Fruit fly (Drosophila melanogaster) whole organism, adult: ENCODE measurements around the gene CG17672.

Experiments used
- CG14711 ChIP-seq: fragments of 200-800 bp; sonication (Bioruptor generic); optimal IDR thresholded peaks from 2 replicates; lab custom pipeline; 2018; ENCODE audit warnings: missing biosample characterization, mild to moderate bottlenecking, missing genetic modification characterization, moderate library complexity
- CG1620 ChIP-seq: fragments of 200-800 bp; sonication (Bioruptor generic); optimal IDR thresholded peaks from 2 replicates; lab custom pipeline; 2016; ENCODE audit warnings: missing biosample characterization, missing genetic modification characterization
- CG33017 ChIP-seq: fragments of 200-800 bp; sonication (Bioruptor generic); optimal IDR thresholded peaks from 2 replicates; lab custom pipeline; 2018; ENCODE audit warnings: missing biosample characterization, mild to moderate bottlenecking, missing genetic modification characterization, moderate library complexity
- CG5204 ChIP-seq: fragments of 200-800 bp; sonication (Bioruptor generic); optimal IDR thresholded peaks from 2 replicates; lab custom pipeline; 2016; ENCODE audit warnings: missing biosample characterization, missing genetic modification characterization
- CG7045 ChIP-seq: fragments of 200-800 bp; sonication (Bioruptor generic); optimal IDR thresholded peaks from 2 replicates; lab custom pipeline; 2017; ENCODE audit warnings: missing biosample characterization, mild to moderate bottlenecking, missing genetic modification characterization
- Clk ChIP-seq: fragments of 200-800 bp; sonication (Bioruptor generic); optimal IDR thresholded peaks from 2 replicates; lab custom pipeline; 2017; ENCODE audit warnings: missing biosample characterization, missing genetic modification characterization
- bab1 ChIP-seq: fragments of 200-800 bp; sonication (Bioruptor generic); optimal IDR thresholded peaks from 3 replicates; lab custom pipeline; 2019; ENCODE audit warnings: missing biosample characterization, mild to moderate bottlenecking, missing genetic modification characterization, moderate library complexity
- cic ChIP-seq: fragments of 200-800 bp; sonication (Bioruptor generic); optimal IDR thresholded peaks from 2 replicates; lab custom pipeline; 2017; ENCODE audit warnings: missing biosample characterization, mild to moderate bottlenecking, missing genetic modification characterization, moderate library complexity
- kay ChIP-seq: fragments of 200-800 bp; sonication (Bioruptor generic); peaks from one replicate; lab custom pipeline; 2016; ENCODE audit warnings: missing biosample characterization, missing genetic modification characterization, borderline replicate concordance

- TF ChIP-seq CG14711, result no peak
- TF ChIP-seq kay (GFP tag; lab: Kevin White, UChicago), result no peak
- no peak for TF ChIP-seq CG1620 (GFP tag; lab: Kevin White, UChicago)
- no peak for TF ChIP-seq CG5204 (GFP tag; lab: Kevin White, UChicago)
- TF ChIP-seq CG33017, result no peak
- TF ChIP-seq CG7045 (GFP tag; lab: Kevin White, UChicago), result no peak
- no peak for TF ChIP-seq Clk
- no peak for TF ChIP-seq cic (GFP tag; lab: Kevin White, UChicago)
- no peak for TF ChIP-seq bab1
These were observed 34.0 kb downstream of the CG17672 start, which contains the start of gene CG34429 for dm6 chr3L:13062746-13063145.
